Worm (Caenorhabditis elegans) whole organism, young adult: ENCODE data around the gene srbc-16.
A peak's percentile ranks its signal among the peaks of the same experiment; 100 is the strongest.
"Not testable (repeated sequence)": the region's sequence is repeated elsewhere in the genome, so short reads cannot be mapped to it uniquely, and the experiment has no call there.

Experiments used
- B0019.2 ChIP-seq: fragments of 200-800 bp; sonication (Bioruptor generic); conservative IDR thresholded peaks from 2 replicates; pipeline ENCODE4 v1.3.6; 2022; ENCODE audit warnings: missing genetic modification reagents, missing genetic modification characterization, missing compliant biosample characterization
- F22D6.2 ChIP-seq: sonication (generic microtip); optimal IDR thresholded peaks from 2 replicates; lab custom pipeline; 2016; ENCODE audit warnings: mild to moderate bottlenecking, missing genetic modification characterization, missing compliant biosample characterization
- F39B2.1 ChIP-seq: fragments of 200-800 bp; sonication (Bioruptor generic); IDR thresholded peaks from 2 replicates; pipeline ENCODE4 v1.3.6; 2022; ENCODE audit warnings: missing genetic modification reagents, missing genetic modification characterization, missing compliant biosample characterization
- F57C9.4 ChIP-seq: sonication (generic microtip); optimal IDR thresholded peaks from 2 replicates; lab custom pipeline; 2017; ENCODE audit warnings: mild to moderate bottlenecking, missing genetic modification characterization, missing compliant biosample characterization
- K11D2.4 ChIP-seq: fragments of 200-800 bp; sonication (Bioruptor generic); IDR thresholded peaks from 2 replicates; pipeline ENCODE4 v1.3.6; 2022; ENCODE audit warnings: missing genetic modification reagents, missing genetic modification characterization, missing compliant biosample characterization
- K12H6.12 ChIP-seq: fragments of 200-800 bp; sonication (Bioruptor generic); optimal IDR thresholded peaks from 2 replicates; lab custom pipeline; 2018; ENCODE audit warnings: mild to moderate bottlenecking, missing genetic modification characterization, missing compliant biosample characterization
- Y53G8AR.9 ChIP-seq: fragments of 200-800 bp; sonication (Bioruptor generic); conservative IDR thresholded peaks from 2 replicates; pipeline ENCODE4 v1.3.6; 2022; ENCODE audit warnings: missing genetic modification reagents, missing genetic modification characterization, missing compliant biosample characterization
- Y56A3A.18 ChIP-seq: fragments of 200-800 bp; sonication (Bioruptor generic); IDR thresholded peaks from 2 replicates; pipeline ENCODE4 v1.3.6; 2022; ENCODE audit warnings: missing genetic modification reagents, missing genetic modification characterization, missing compliant biosample characterization
- Y67H2A.10 ChIP-seq: fragments of 200-800 bp; sonication (Bioruptor generic); conservative IDR thresholded peaks from 2 replicates; pipeline ENCODE4 v1.3.6; 2022; ENCODE audit warnings: missing genetic modification reagents, missing genetic modification characterization, missing compliant biosample characterization
- atf-7 ChIP-seq: sonication (generic microtip); optimal IDR thresholded peaks from 2 replicates; lab custom pipeline; 2017; ENCODE audit warnings: mild to moderate bottlenecking, missing genetic modification characterization, missing compliant biosample characterization
- cebp-1 ChIP-seq, 2 experiments: fragments of 200-800 bp in 1 of 2; sonication (Bioruptor generic) in 1 of 2; sonication (generic microtip) in 1 of 2; IDR thresholded peaks in 1 of 2; optimal IDR thresholded peaks in 1 of 2; 2 replicates each; pipeline versions ENCODE4 v1.3.6 to Lab custom; 2017 to 2022; ENCODE audit warnings: missing compliant biosample characterization in 2 of 2, missing genetic modification characterization in 2 of 2, mild to moderate bottlenecking in 1 of 2, missing genetic modification reagents in 1 of 2, moderate library complexity in 1 of 2
- ceh-100 ChIP-seq: fragments of 200-800 bp; sonication (Bioruptor generic); IDR thresholded peaks from 2 replicates; pipeline ENCODE4 v1.3.6; 2022; ENCODE audit warnings: missing genetic modification reagents, missing genetic modification characterization, missing compliant biosample characterization
- ceh-58 ChIP-seq: fragments of 200-800 bp; sonication (Bioruptor generic); IDR thresholded peaks from 2 replicates; pipeline ENCODE4 v1.3.6; 2022; ENCODE audit warnings: missing genetic modification characterization, missing compliant biosample characterization
- dox-1 ChIP-seq: fragments of 200-800 bp; sonication (Bioruptor generic); IDR thresholded peaks from 2 replicates; pipeline ENCODE4 v1.3.6; 2022; ENCODE audit warnings: missing genetic modification reagents, missing genetic modification characterization, missing compliant biosample characterization
- egl-44 ChIP-seq: fragments of 200-800 bp; sonication (Bioruptor generic); IDR thresholded peaks from 2 replicates; pipeline ENCODE4 v1.3.6; 2022; ENCODE audit warnings: missing genetic modification reagents, missing genetic modification characterization, missing compliant biosample characterization
- egrh-3 ChIP-seq: fragments of 200-800 bp; sonication (Bioruptor generic); IDR thresholded peaks from 2 replicates; pipeline ENCODE4 v1.3.6; 2022; ENCODE audit warnings: missing genetic modification reagents, missing genetic modification characterization, missing compliant biosample characterization
- ekl-4 ChIP-seq: fragments of 200-800 bp; sonication (Bioruptor generic); IDR thresholded peaks from 2 replicates; pipeline ENCODE4 v1.3.6; 2022; ENCODE audit warnings: missing genetic modification reagents, missing genetic modification characterization, missing compliant biosample characterization
- fkh-3 ChIP-seq: sonication (generic microtip); optimal IDR thresholded peaks from 2 replicates; lab custom pipeline; 2016; ENCODE audit warnings: mild to moderate bottlenecking, missing genetic modification characterization, missing compliant biosample characterization
- hlh-12 ChIP-seq: sonication (generic microtip); optimal IDR thresholded peaks from 2 replicates; lab custom pipeline; 2016; ENCODE audit warnings: missing genetic modification characterization, missing compliant biosample characterization
- let-607 ChIP-seq, 2 experiments: fragments of 200-800 bp in 1 of 2; sonication (Bioruptor generic) in 1 of 2; sonication (generic microtip) in 1 of 2; optimal IDR thresholded peaks; 2 replicates each; lab custom pipeline; 2016 to 2018; ENCODE audit warnings: mild to moderate bottlenecking in 2 of 2, missing compliant biosample characterization in 2 of 2, missing genetic modification characterization in 2 of 2, moderate library complexity in 2 of 2, missing genotype in 1 of 2
- lin-35 ChIP-seq, 3 experiments: fragments of 150-350 bp in 2 of 3; sonication (generic microtip) in 1 of 3; optimal IDR thresholded peaks; 2 replicates each; lab custom pipeline; 2014 to 2018; ENCODE audit warnings: missing biosample characterization in 3 of 3, missing genetic modification characterization in 3 of 3, missing genetic modification reagents in 3 of 3
- madf-8 ChIP-seq: fragments of 200-800 bp; sonication (Bioruptor generic); conservative IDR thresholded peaks from 2 replicates; pipeline ENCODE4 v1.3.6; 2022; ENCODE audit warnings: missing genetic modification reagents, missing genetic modification characterization, missing compliant biosample characterization
- nhr-179 ChIP-seq: sonication (generic microtip); optimal IDR thresholded peaks from 2 replicates; lab custom pipeline; 2016; ENCODE audit warnings: mild to moderate bottlenecking, missing genetic modification characterization, missing compliant biosample characterization
- nhr-80 ChIP-seq: sonication (generic microtip); optimal IDR thresholded peaks from 2 replicates; lab custom pipeline; 2016; ENCODE audit warnings: missing genetic modification characterization, missing compliant biosample characterization
- rcor-1 ChIP-seq: fragments of 200-800 bp; sonication (Bioruptor generic); IDR thresholded peaks from 2 replicates; pipeline ENCODE4 v1.3.6; 2022; ENCODE audit warnings: missing genetic modification reagents, missing genetic modification characterization, missing compliant biosample characterization
- rec-8 ChIP-seq, 2 experiments: sonication (generic microtip); optimal IDR thresholded peaks; 2 replicates each; lab custom pipeline; 2016; ENCODE audit warnings: mild to moderate bottlenecking in 2 of 2, missing genetic modification characterization in 2 of 2, missing genetic modification reagents in 2 of 2, missing genotype in 2 of 2, missing biosample characterization in 1 of 2, missing compliant biosample characterization in 1 of 2, moderate library complexity in 1 of 2
- somi-1 ChIP-seq: fragments of 200-800 bp; sonication (Bioruptor generic); optimal IDR thresholded peaks from 2 replicates; lab custom pipeline; 2018; ENCODE audit warnings: mild to moderate bottlenecking, missing genetic modification characterization, missing compliant biosample characterization
- tbp1 ChIP-seq: fragments of 200-800 bp; sonication (Bioruptor generic); optimal IDR thresholded peaks from 2 replicates; lab custom pipeline; 2018; ENCODE audit warnings: mild to moderate bottlenecking, missing genetic modification characterization, missing compliant biosample characterization
- ztf-18 ChIP-seq: sonication (generic microtip); optimal IDR thresholded peaks from 2 replicates; lab custom pipeline; 2016; ENCODE audit warnings: missing genotype, mild to moderate bottlenecking, missing genetic modification characterization, missing compliant biosample characterization
- ztf-3 ChIP-seq: fragments of 200-800 bp; sonication (Bioruptor generic); optimal IDR thresholded peaks from 2 replicates; lab custom pipeline; 2018; ENCODE audit warnings: mild to moderate bottlenecking, missing genetic modification characterization, missing compliant biosample characterization

srbc-16 gene

ce11 chrV:2134340-2134739, 47.5 kb upstream of the srbc-16 start:
- TF ChIP-seq hlh-12 (tag; lab: Kevin White, UChicago) (no peak), B0019.2 (GFP tag; lab: Robert Waterston, UW) (no peak), K11D2.4 (GFP tag; lab: Robert Waterston, UW) (no peak), let-607 (tag; optimal IDR thresholded peaks at IDR 0.05; lab: Kevin White, UChicago) (no peak), rcor-1 (GFP tag; lab: Robert Waterston, UW) (no peak), lin-35 (GFP tag; optimal IDR thresholded peaks at IDR 0.05; lab: Kevin White, UChicago) (peak in 1 of 3 experiments; percentile 9)

DNA sequence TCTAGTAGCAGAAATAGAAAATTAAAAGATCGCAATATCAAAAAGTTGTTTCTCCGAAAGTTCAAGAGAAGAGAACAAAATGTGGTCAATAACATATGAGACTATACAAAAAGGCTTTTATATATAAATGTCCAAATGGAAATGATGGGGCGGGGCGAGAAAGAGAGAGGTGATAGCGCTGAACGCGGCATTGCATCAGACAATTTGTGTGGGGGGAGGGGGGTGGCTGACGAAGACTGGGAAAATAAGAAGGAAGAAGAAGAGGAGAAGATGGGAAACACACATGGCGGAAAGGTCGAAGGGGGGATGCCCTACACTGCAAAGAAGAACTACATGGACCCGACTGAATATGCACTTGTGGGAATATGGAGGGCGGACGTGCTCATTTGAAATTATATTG, 46.5 kb upstream of the srbc-16 start:
- TF ChIP-seq ceh-58 = no peak
- TF ChIP-seq nhr-80 = peak; percentile 36
- TF ChIP-seq egrh-3 (GFP tag; lab: Robert Waterston, UW) = peak; percentile 55
- peak; percentile 49; the same call in 1 of the 2 replicates for TF ChIP-seq dox-1
- TF ChIP-seq lin-35 (GFP tag; optimal IDR thresholded peaks at IDR 0.05; lab: Kevin White, UChicago) = peak in 1 of 3 experiments; percentile 16
- TF ChIP-seq egl-44 (GFP tag; lab: Robert Waterston, UW) = no peak
- TF ChIP-seq K12H6.12 (tag; lab: Kevin White, UChicago) = peak; percentile 25
- TF ChIP-seq cebp-1 (GFP tag; IDR thresholded peaks at IDR 0.05; lab: Robert Waterston, UW) = no peak
- peak; percentile 46 for TF ChIP-seq cebp-1 (tag; optimal IDR thresholded peaks at IDR 0.05; lab: Kevin White, UChicago)

DNA sequence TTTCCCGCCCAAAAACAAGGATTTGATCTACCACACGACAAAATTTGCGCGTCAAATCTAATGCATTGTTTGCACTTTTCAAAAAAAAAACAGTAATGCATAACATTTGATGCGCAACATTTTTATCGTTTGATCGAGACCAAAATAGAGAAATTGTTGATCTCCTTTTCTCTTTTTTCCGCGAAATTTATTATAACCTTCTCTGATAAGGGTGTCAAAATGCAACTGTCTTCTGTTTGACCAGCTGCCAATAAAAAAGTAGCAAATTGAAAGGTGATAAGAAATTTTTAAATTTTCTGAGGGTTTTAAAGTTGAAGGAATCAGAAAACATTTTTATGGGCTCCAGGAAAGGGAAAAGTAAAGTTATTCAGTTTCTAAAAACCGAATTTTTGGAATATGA, 44.8 kb upstream of the srbc-16 start:
- TF ChIP-seq lin-35 (GFP tag; optimal IDR thresholded peaks at IDR 0.05; lab: Kevin White, UChicago) (no peak), fkh-3 (tag; lab: Kevin White, UChicago) (no peak), F57C9.4 (no peak), nhr-80 (peak; percentile 53), let-607 (tag; optimal IDR thresholded peaks at IDR 0.05; lab: Kevin White, UChicago) (no peak), rec-8 (tag; optimal IDR thresholded peaks at IDR 0.05; lab: Kevin White, UChicago) (no peak), ceh-100 (no peak), tbp1 (GFP tag; lab: Kevin White, UChicago) (no peak)

DNA sequence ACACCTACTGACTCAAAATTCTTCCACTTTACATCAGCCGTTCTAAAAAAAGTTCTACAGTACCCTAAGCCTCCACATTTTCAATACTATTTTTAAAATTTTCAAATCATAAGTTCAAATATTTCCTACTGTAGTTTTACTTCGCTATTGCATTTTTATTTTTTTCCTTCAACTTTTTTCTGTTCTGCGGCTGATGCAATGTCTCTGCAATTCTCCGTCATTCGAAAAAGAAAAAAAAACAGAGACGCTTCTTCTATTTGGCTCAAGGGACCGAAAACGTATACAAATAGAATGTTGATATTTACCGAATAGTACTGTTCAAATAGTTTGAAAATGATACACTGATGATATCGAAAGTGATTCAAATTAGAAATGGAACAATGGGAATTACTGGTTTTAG, 43.6 kb upstream of the srbc-16 start:
- no peak for TF ChIP-seq Y67H2A.10 (GFP tag; lab: Robert Waterston, UW)
- TF ChIP-seq somi-1 (GFP tag; lab: Kevin White, UChicago) = no peak
- TF ChIP-seq nhr-179 = no peak
- no peak for TF ChIP-seq ekl-4
- no peak for TF ChIP-seq atf-7 (tag; lab: Kevin White, UChicago)
- TF ChIP-seq K11D2.4 (GFP tag; lab: Robert Waterston, UW) = no peak
- no peak for TF ChIP-seq rcor-1 (GFP tag; lab: Robert Waterston, UW)
- TF ChIP-seq F22D6.2 (tag; lab: Kevin White, UChicago) = no peak

DNA sequence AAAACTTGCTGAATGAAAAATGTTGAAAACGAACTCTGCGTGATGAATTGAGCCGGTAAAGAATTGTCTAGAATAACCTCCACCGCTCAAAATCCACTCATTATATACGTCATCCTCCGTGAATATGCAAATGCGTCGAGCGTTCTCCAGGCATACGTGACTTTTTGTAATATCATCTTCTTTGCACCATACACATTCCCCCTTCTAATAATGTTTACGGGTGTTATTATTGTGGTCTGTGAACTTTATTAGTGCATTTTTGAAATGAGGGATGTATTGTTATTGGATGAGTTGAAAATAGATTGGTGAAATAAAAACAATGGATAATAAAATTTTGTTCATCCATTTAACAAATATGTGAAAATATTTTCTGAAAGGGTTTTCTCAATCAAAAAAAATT, 41.9 kb upstream of the srbc-16 start, which contains the start of gene F22F7.7:
TSS of gene F22F7.7 (minus strand) at position 125 of the 400 bp plus-strand sequence.
- TF ChIP-seq K12H6.12 (tag; lab: Kevin White, UChicago) (no peak), ztf-18 (tag; lab: Kevin White, UChicago) (no peak), let-607 (tag; optimal IDR thresholded peaks at IDR 0.05; lab: Kevin White, UChicago) (no peak), F39B2.1 (GFP tag; lab: Robert Waterston, UW) (no peak), Y53G8AR.9 (GFP tag; lab: Robert Waterston, UW) (no peak), Y56A3A.18 (GFP tag; lab: Robert Waterston, UW) (no peak)

DNA sequence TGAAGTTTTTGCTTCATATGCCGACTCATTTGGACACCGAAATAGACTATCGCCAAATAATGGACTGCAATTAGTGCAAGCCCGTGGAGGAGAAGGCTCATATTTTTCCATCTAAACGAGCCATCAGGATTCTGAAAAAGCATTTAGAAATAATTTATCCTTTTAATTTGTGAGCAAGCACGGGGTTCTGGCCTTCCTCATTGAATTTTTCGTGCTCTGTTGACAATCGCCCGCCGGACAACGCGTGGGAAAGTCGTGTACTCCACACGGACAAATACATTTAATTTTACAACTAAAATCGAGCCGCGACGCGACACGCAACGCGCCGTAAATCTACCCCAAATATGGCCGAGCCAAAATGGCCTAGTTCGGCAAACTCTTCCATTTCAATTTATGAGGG, 37.4 kb upstream of the srbc-16 start, which contains the start of gene F22F7.12:
TSS of gene F22F7.12 (minus strand) at position 101 of the 400 bp plus-strand sequence.
- TF ChIP-seq madf-8; lin-35 (GFP tag; optimal IDR thresholded peaks at IDR 0.05; lab: Kevin White, UChicago); ztf-3 (GFP tag; lab: Kevin White, UChicago): not testable (repeated sequence)
